Worm (Caenorhabditis elegans): ENCODE data around the gene rrsr-1.

The rrsr-1 gene

ce11 chrV:14457070-14457469 lies 32.3 kb upstream of the rrsr-1 start, which contains the start of gene coh-3:
TSS of gene coh-3 (plus strand) at chrV:14457422.
- TF ChIP-seq ztf-1 (GFP tag; conservative IDR thresholded peaks at IDR 0.05) = no peak
- no peak for TF ChIP-seq sem-4 (tag; optimal IDR thresholded peaks at IDR 0.05)

- TF ChIP-seq fos-1 (tag; optimal IDR thresholded peaks at IDR 0.05) = no peak
- peak; percentile 70 for TF ChIP-seq gmeb-1 (tag; optimal IDR thresholded peaks at IDR 0.05)
- TF ChIP-seq ztf-4 (tag; optimal IDR thresholded peaks at IDR 0.05) = no peak
- no peak for TF ChIP-seq crh-2 (tag; optimal IDR thresholded peaks at IDR 0.05)
- no peak for TF ChIP-seq peb-1 (tag; optimal IDR thresholded peaks at IDR 0.05)
- TF ChIP-seq sma-9 (GFP tag; optimal IDR thresholded peaks at IDR 0.05) = no peak
- TF ChIP-seq sma-9 (tag; optimal IDR thresholded peaks at IDR 0.05) = no peak
- no peak for TF ChIP-seq mdl-1 (tag; optimal IDR thresholded peaks at IDR 0.05)
Observed at ce11 chrV:14456626-14457025, 31.8 kb upstream of the rrsr-1 start, which contains the start of gene bmk-1. TSS of gene bmk-1 (minus strand) at chrV:14456984.

- TF ChIP-seq alr-1 (tag; optimal IDR thresholded peaks at IDR 0.05) (no peak), ZK546.5 (tag; optimal IDR thresholded peaks at IDR 0.05) (no peak), dmd-4 (tag; optimal IDR thresholded peaks at IDR 0.05) (no peak), ceh-16 (tag; optimal IDR thresholded peaks at IDR 0.05) (no peak), snpc-4 (tag; optimal IDR thresholded peaks at IDR 0.05) (no peak), C34F6.9 (tag; optimal IDR thresholded peaks at IDR 0.05) (no peak), nhr-129 (tag; optimal IDR thresholded peaks at IDR 0.05) (no peak), nhr-23 (tag; optimal IDR thresholded peaks at IDR 0.05) (no peak), elt-3 (tag; optimal IDR thresholded peaks at IDR 0.05) (no peak), mdl-1 (tag; optimal IDR thresholded peaks at IDR 0.05) (no peak), lin-11 (tag; optimal IDR thresholded peaks at IDR 0.05) (no peak)
Observed at ce11 chrV:14449397-14449796, 24.6 kb upstream of the rrsr-1 start, which contains the start of gene F23B12.7. TSS of gene F23B12.7 (plus strand) at chrV:14449697.

- TF ChIP-seq ceh-82 (tag; optimal IDR thresholded peaks at IDR 0.05) (no peak), ZK546.5 (tag; optimal IDR thresholded peaks at IDR 0.05) (no peak), nhr-237 (tag; optimal IDR thresholded peaks at IDR 0.05) (no peak), sem-4 (tag; optimal IDR thresholded peaks at IDR 0.05) (no peak), nhr-21 (tag; optimal IDR thresholded peaks at IDR 0.05) (peak; percentile 35)
Observed at ce11 chrV:14448669-14449068, 23.9 kb upstream of the rrsr-1 start.

ce11 chrV:14447240-14447763 lies 22.5 kb upstream of the rrsr-1 start, which contains the start of the genes dlat-1 and fntb-1:
TSS of gene dlat-1 (minus strand) at chrV:14447290.
TSS of gene fntb-1 (plus strand) at chrV:14447651.
- TF ChIP-seq unc-62 (GFP tag; optimal IDR thresholded peaks at IDR 0.05) (no peak), mbf-1 (tag; optimal IDR thresholded peaks at IDR 0.05) (no peak), crh-2 (tag; optimal IDR thresholded peaks at IDR 0.05) (peak; percentile 8), gmeb-1 (tag; optimal IDR thresholded peaks at IDR 0.05) (peak; percentile 10), ZK546.5 (tag; optimal IDR thresholded peaks at IDR 0.05) (no peak), fos-1 (tag; optimal IDR thresholded peaks at IDR 0.05) (peak; percentile 80), unc-55 (GFP tag; optimal IDR thresholded peaks at IDR 0.05) (peak; percentile 9)

- no peak for TF ChIP-seq lin-39 (tag; optimal IDR thresholded peaks at IDR 0.05)
- TF ChIP-seq ZK546.5 (tag; optimal IDR thresholded peaks at IDR 0.05) = no peak
- TF ChIP-seq mdl-1 (tag; optimal IDR thresholded peaks at IDR 0.05) = no peak
- TF ChIP-seq nhr-25 (tag; optimal IDR thresholded peaks at IDR 0.05) = no peak
Observed at ce11 chrV:14446453-14446852, 21.6 kb upstream of the rrsr-1 start.

- TF ChIP-seq ztf-4 (tag; optimal IDR thresholded peaks at IDR 0.05) = no peak
- TF ChIP-seq nhr-10 (tag; optimal IDR thresholded peaks at IDR 0.05) = no peak
Observed at ce11 chrV:14440841-14441240, 16.0 kb upstream of the rrsr-1 start, which contains the start of gene F23B12.4. TSS of gene F23B12.4 (plus strand) at chrV:14441141.

ce11 chrV:14439236-14439635 lies 14.4 kb upstream of the rrsr-1 start:
- TF ChIP-seq nhr-237 (tag; optimal IDR thresholded peaks at IDR 0.05) = no peak
- no peak for TF ChIP-seq lin-39 (tag; optimal IDR thresholded peaks at IDR 0.05)
- no peak for TF ChIP-seq peb-1 (tag; optimal IDR thresholded peaks at IDR 0.05)
- TF ChIP-seq sma-9 (GFP tag; optimal IDR thresholded peaks at IDR 0.05) = no peak
- no peak for TF ChIP-seq sma-9 (tag; optimal IDR thresholded peaks at IDR 0.05)

Measured in whole organism, L2 larva.